Worm (Caenorhabditis elegans) whole organism, L4/young adult: ENCODE data around the gene K10G9.2.

ENCODE experiments used
- W03F9.2 ChIP-seq: fragments of 150-350 bp; optimal IDR thresholded peaks from 2 replicates; lab custom pipeline; 2014; ENCODE audit warnings: missing biosample characterization, missing genetic modification characterization
- dao-5 ChIP-seq: sonication (generic microtip); optimal IDR thresholded peaks from 2 replicates; lab custom pipeline; 2016; ENCODE audit warnings: missing genotype, missing genetic modification characterization, moderate library complexity, missing compliant biosample characterization
- him-1 ChIP-seq: sonication (generic microtip); optimal IDR thresholded peaks from 2 replicates; lab custom pipeline; 2016; ENCODE audit warnings: missing genotype, missing genetic modification reagents, missing genetic modification characterization, missing compliant biosample characterization

Gene K10G9.2

ce11 chrIII:10270778-10271307, 14.9 kb upstream of the K10G9.2 start, which contains the start of gene cnk-1:
cnk-1 (plus strand) TSS chrIII:10271257.
- TF ChIP-seq him-1 (peak; percentile 32), dao-5 (tag; lab: Kevin White, UChicago) (no peak), W03F9.2 (tag; lab: Kevin White, UChicago) (no peak)

- TF ChIP-seq him-1 (no peak), W03F9.2 (tag; lab: Kevin White, UChicago) (no peak), dao-5 (tag; lab: Kevin White, UChicago) (no peak)
Measured at ce11 chrIII:10271807-10272206, 13.9 kb upstream of the K10G9.2 start.

DNA sequence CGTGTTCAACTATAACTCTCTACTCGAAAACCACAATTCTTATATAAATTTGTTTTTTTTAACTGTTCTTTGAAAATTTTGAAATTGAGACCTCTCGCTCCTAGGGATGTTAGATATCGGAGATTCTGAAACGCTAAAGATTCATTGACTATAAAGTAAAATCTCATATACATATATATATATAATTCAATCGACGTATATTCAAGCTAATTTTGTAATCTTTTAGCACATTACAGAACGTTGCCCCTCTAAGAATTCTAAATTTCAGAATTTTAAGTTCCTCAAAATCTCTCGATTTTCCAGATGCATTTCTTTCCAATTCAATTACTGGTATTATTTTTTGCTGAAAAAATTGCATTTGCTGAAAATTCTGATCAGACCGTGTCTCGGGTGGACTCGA, 6.9 kb upstream of the K10G9.2 start, which contains the start of gene pad-2:
TSS of gene pad-2 (plus strand) at position 301 of the 400 bp plus-strand sequence.
- TF ChIP-seq dao-5 (tag; lab: Kevin White, UChicago), result no peak
- TF ChIP-seq W03F9.2 (tag; lab: Kevin White, UChicago), result no peak
- no peak for TF ChIP-seq him-1

DNA sequence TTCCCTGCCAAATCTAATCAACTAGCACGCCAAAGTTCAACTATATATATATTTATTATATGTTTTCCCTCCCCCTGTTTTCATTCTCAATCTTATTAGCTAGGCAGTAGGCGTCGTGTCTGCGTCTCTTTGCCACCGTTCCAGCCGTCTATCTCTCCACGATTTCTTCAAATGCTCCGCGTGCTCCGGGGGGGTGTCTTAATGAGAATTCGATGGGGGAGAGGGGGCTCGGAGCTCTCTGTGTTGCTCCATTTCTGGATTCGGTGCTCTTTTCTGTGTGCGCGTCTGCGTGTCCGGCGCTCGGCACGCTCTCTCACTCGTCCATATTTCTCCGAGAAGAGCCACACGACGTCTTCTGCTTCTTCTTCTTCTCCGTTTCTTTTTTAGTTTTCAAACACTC, 1.5 kb upstream of the K10G9.2 start:
- TF ChIP-seq him-1 (peak; percentile 78), W03F9.2 (tag; lab: Kevin White, UChicago) (no peak)

DNA sequence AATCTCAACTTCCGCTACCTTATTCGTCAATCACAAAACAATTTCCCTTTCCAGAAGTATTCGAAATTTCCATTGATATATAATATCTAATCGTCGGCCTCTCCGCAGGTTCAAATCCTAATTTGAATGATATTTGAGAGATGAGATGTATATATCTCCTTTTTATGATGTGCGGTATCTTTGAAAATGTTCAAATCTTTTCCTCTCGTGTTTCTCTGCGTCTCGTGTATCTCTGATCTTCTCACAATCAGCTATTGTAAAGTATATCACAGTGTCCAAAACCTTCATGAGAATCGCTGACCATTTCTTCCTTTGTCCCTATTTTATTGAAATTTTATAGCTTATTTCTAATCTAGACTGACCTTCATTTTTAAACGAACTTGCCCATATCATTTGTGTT, 4.1 kb downstream of the K10G9.2 start:
- TF ChIP-seq him-1 (no peak), W03F9.2 (tag; lab: Kevin White, UChicago) (no peak), dao-5 (tag; lab: Kevin White, UChicago) (no peak)

ce11 chrIII:10290541-10290940, 4.8 kb downstream of the K10G9.2 start:
- TF ChIP-seq him-1 (no peak), W03F9.2 (tag; lab: Kevin White, UChicago) (no peak), dao-5 (tag; lab: Kevin White, UChicago) (no peak)

DNA sequence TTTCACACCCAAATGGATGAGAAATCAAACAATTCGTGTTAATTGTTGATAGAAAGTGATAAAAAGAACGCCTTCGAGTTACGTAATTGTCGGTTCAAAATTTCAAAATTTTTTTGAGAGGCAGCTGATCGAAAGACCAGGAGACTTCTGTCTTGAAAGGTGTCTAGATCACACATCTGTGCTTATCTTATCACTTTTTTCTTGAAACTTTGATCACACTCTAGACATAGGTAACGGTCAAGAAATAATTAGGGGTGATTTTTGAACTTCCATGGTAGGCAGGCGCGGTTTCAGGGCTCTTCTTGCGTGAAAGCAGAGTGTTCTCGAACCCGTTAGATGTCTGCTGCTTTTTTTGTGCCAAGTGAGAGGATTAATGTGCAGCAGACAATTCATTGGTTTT, 7.6 kb downstream of the K10G9.2 start:
- TF ChIP-seq W03F9.2 (tag; lab: Kevin White, UChicago) (no peak), him-1 (no peak), dao-5 (tag; lab: Kevin White, UChicago) (no peak)

DNA sequence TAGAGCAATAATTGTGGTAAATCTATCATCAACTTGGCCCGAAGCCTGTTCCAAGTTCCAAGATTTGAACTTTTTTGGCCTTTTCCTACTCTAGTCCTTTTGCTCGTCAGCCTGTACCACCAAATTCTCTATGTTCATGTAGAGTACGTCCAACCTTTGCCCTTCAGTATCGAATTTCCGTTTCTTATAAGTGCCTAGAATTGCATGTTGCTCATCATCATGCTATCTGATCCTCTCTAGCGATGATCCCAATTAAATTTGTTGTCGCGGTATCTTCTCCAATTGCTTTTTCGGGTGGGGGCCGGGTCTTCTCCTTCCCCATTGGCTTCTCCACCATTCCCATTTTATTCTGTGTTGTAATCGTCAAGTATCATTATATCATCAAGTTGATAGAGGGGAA, 8.2 kb downstream of the K10G9.2 start:
- no peak for TF ChIP-seq him-1
- TF ChIP-seq W03F9.2 (tag; lab: Kevin White, UChicago), result no peak
- TF ChIP-seq dao-5 (tag; lab: Kevin White, UChicago), result no peak

ce11 chrIII:10294837-10295236, 9.1 kb downstream of the K10G9.2 start, which contains the start of gene vglu-2:
vglu-2 (plus strand) TSS chrIII:10295137.
- TF ChIP-seq dao-5 (tag; lab: Kevin White, UChicago) (no peak), W03F9.2 (tag; lab: Kevin White, UChicago) (no peak)

DNA sequence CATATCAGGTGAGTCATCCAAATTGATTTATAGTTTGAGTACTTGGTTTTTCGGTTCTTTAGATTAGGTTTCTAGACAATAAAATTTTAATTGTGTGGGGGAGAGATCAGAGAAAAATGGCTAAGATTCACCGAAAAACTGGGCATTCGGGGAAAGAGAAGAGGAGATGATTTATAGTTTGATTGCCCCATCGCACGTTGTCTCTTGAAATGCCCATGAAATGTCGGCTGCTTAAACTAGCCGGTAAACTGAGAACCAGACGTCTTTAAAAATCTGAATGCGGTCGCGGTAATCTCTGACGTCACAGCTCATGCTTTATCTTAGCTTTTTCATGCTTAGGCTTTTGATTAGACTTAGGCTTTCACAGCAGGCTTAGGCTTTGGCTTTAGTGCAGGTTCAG, 11.2 kb downstream of the K10G9.2 start:
- TF ChIP-seq W03F9.2 (tag; lab: Kevin White, UChicago) (no peak), dao-5 (tag; lab: Kevin White, UChicago) (no peak), him-1 (no peak)

DNA sequence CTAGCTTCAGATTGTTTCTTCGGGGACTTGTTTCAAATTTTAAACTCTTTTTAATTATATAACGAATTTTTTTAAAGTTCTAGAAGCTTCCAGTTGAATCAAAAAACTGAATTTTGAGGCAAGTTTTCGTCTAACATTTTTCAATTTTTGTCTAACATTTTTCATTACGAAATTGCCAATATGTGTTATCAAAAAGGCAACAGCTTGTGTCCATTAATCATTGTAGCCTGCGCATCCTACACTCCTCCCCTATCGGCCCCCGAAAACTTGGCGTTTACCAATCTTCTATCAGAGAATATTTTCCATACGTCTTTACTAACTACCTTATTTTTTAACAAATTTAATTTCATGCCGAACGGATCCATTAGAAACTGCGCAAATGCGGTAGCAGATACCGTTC, 14.4 kb downstream of the K10G9.2 start, which contains the start of gene vglu-3:
TSS of gene vglu-3 (plus strand) at position 301 of the 400 bp plus-strand sequence.
- TF ChIP-seq dao-5 (tag; lab: Kevin White, UChicago), result no peak
- no peak for TF ChIP-seq W03F9.2 (tag; lab: Kevin White, UChicago)
- no peak for TF ChIP-seq him-1

ce11 chrIII:10305295-10305694, 19.6 kb downstream of the K10G9.2 start:
- TF ChIP-seq W03F9.2 (tag; lab: Kevin White, UChicago) (no peak), him-1 (no peak), dao-5 (tag; lab: Kevin White, UChicago) (no peak)

DNA sequence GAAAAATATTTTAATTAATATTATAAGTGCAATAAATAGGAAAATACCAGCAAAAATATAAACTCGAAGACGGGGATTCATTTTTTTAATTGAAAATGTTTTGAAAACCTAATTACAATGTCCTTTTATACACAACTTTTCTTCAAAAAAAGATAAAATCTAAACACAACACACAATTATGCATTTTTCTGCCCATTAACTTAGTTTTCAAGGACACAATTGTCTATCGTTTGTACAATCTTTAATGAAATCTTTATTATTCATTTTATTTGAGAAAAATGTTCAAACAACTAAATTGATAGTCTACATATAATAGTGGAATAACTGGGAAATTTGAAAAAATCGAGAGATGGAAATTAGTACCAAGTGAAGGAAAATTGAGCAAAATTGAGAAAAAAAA, 20.3 kb downstream of the K10G9.2 start, which contains the start of gene T07A5.1:
TSS of gene T07A5.1 (minus strand) at position 149 of the 400 bp plus-strand sequence.
- TF ChIP-seq W03F9.2 (tag; lab: Kevin White, UChicago) (no peak), him-1 (no peak), dao-5 (tag; lab: Kevin White, UChicago) (no peak)

- TF ChIP-seq W03F9.2 (tag; lab: Kevin White, UChicago), result no peak
- TF ChIP-seq him-1, result no peak
- no peak for TF ChIP-seq dao-5 (tag; lab: Kevin White, UChicago)
Measured at ce11 chrIII:10311016-10311415, 25.3 kb downstream of the K10G9.2 start, which contains the start of gene T07A5.7. T07A5.7 (minus strand) TSS chrIII:10311116.

DNA sequence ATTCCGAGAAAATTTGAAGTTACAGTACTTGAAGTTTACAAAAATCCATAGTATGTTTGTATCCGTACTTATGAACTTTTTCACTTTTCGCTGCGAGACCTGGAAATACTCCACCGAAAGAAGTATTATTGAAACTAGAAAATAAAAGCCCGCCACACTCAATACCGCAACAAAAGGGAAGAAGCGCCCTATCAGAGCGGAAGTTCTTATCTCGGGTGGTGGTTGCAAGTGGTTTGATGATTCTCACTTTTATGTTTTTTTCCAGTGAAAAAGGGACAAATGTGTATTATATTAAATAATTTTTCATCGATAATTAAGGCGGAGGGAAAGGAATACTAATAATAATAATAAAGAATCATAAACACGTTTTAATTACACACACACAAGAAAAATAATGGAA, 28.5 kb downstream of the K10G9.2 start:
- TF ChIP-seq dao-5 (tag; lab: Kevin White, UChicago), result no peak
